Fruit fly (Drosophila melanogaster) whole organism, embryonic: Measurements from ENCODE around the gene CG15142.

ENCODE experiments used
- CG10209 ChIP-seq: fragments of 200-800 bp; sonication (Bioruptor generic); optimal IDR thresholded peaks from 3 replicates; lab custom pipeline; 2017; ENCODE audit warnings: missing biosample characterization, mild to moderate bottlenecking, missing genetic modification characterization, missing genetic modification reagents
- CG10267 ChIP-seq: fragments of 200-800 bp; sonication (Bioruptor generic); optimal IDR thresholded peaks from 2 replicates; lab custom pipeline; 2018; ENCODE audit warnings: missing biosample characterization, mild to moderate bottlenecking, missing genetic modification characterization, moderate library complexity
- CG11504 ChIP-seq: fragments of 200-800 bp; sonication (Bioruptor generic); optimal IDR thresholded peaks from 3 replicates; lab custom pipeline; 2019; ENCODE audit warnings: missing biosample characterization, mild to moderate bottlenecking, missing genetic modification characterization, moderate library complexity
- CG12391 ChIP-seq: fragments of 200-800 bp; sonication (Bioruptor generic); optimal IDR thresholded peaks from 3 replicates; lab custom pipeline; 2018; ENCODE audit warnings: missing biosample characterization, mild to moderate bottlenecking, missing genetic modification characterization, moderate library complexity
- CG13775 ChIP-seq: fragments of 200-800 bp; sonication (Bioruptor generic); optimal IDR thresholded peaks from 3 replicates; lab custom pipeline; 2017; ENCODE audit warnings: missing biosample characterization, mild to moderate bottlenecking, missing genetic modification characterization
- CG14860 ChIP-seq: fragments of 200-800 bp; sonication (Bioruptor generic); IDR thresholded peaks from 3 replicates; pipeline ENCODE4 v1.3.6; 2022; ENCODE audit warnings: missing biosample characterization, missing genetic modification characterization; ENCODE audit not compliant: partially characterized antibody
- CG16813 ChIP-seq: fragments of 200-800 bp; sonication (Bioruptor generic); IDR thresholded peaks from 3 replicates; pipeline ENCODE4 v1.3.6; 2022; ENCODE audit warnings: missing biosample characterization, missing genetic modification characterization; ENCODE audit not compliant: partially characterized antibody
- CG17186 ChIP-seq: fragments of 200-800 bp; sonication (Bioruptor generic); optimal IDR thresholded peaks from 3 replicates; lab custom pipeline; 2017; ENCODE audit warnings: missing biosample characterization, missing genetic modification reagents, missing genetic modification characterization
- CG17328 ChIP-seq: fragments of 200-800 bp; sonication (Bioruptor generic); IDR thresholded peaks from 2 replicates; pipeline ENCODE4 v1.3.6; 2022; ENCODE audit warnings: missing biosample characterization, missing genetic modification characterization
- CG17829 ChIP-seq: fragments of 200-800 bp; optimal IDR thresholded peaks from 2 replicates; lab custom pipeline; 2019; ENCODE audit warnings: missing biosample characterization, mild to moderate bottlenecking, missing genetic modification characterization, moderate library complexity
- CG2116 ChIP-seq: fragments of 200-800 bp; sonication (Bioruptor generic); optimal IDR thresholded peaks from 3 replicates; lab custom pipeline; 2018; ENCODE audit warnings: missing biosample characterization, mild to moderate bottlenecking, missing genetic modification characterization
- CG2129 ChIP-seq: fragments of 200-800 bp; sonication (Bioruptor generic); IDR thresholded peaks from 2 replicates; pipeline ENCODE4 v1.3.6; 2022; ENCODE audit warnings: missing biosample characterization, missing genetic modification characterization; ENCODE audit not compliant: partially characterized antibody
- CG3163 ChIP-seq: fragments of 200-800 bp; sonication (Bioruptor generic); optimal IDR thresholded peaks from 3 replicates; lab custom pipeline; 2016; ENCODE audit warnings: missing biosample characterization, missing genetic modification characterization
- CG4820 ChIP-seq: fragments of 200-800 bp; sonication (Bioruptor generic); optimal IDR thresholded peaks from 3 replicates; lab custom pipeline; 2016; ENCODE audit warnings: missing biosample characterization, missing genetic modification characterization
- CG6272 ChIP-seq: fragments of 200-800 bp; sonication (Bioruptor generic); IDR thresholded peaks from 2 replicates; pipeline ENCODE4 v1.3.6; 2022; ENCODE audit warnings: missing biosample characterization, missing genetic modification characterization
- CG8089 ChIP-seq: fragments of 200-800 bp; sonication (Bioruptor generic); optimal IDR thresholded peaks from 3 replicates; lab custom pipeline; 2016; ENCODE audit warnings: missing biosample characterization, missing genetic modification characterization
- CG9437 ChIP-seq: fragments of 200-800 bp; sonication (Bioruptor generic); optimal IDR thresholded peaks from 2 replicates; lab custom pipeline; 2018; ENCODE audit warnings: missing biosample characterization, mild to moderate bottlenecking, missing genetic modification characterization
- CTCF ChIP-seq: fragments of 200-800 bp; sonication (Bioruptor generic); optimal IDR thresholded peaks from 2 replicates; lab custom pipeline; 2017; ENCODE audit warnings: missing biosample characterization, mild to moderate bottlenecking, missing genetic modification characterization, moderate library complexity
- CrebB ChIP-seq: fragments of 200-800 bp; sonication (Bioruptor generic); optimal IDR thresholded peaks from 3 replicates; lab custom pipeline; 2018; ENCODE audit warnings: missing biosample characterization, mild to moderate bottlenecking, missing genetic modification characterization
- Dp ChIP-seq: fragments of 200-800 bp; sonication (Bioruptor generic); optimal IDR thresholded peaks from 2 replicates; lab custom pipeline; 2018; ENCODE audit warnings: missing biosample characterization, mild to moderate bottlenecking, missing genetic modification characterization, moderate library complexity
- Drgx ChIP-seq: fragments of 200-800 bp; sonication (Bioruptor generic); IDR thresholded peaks from 2 replicates; pipeline ENCODE4 v1.3.6; 2022; ENCODE audit warnings: missing biosample characterization, missing genetic modification characterization
- Fer3 ChIP-seq: fragments of 200-800 bp; sonication (Bioruptor generic); optimal IDR thresholded peaks from 2 replicates; lab custom pipeline; 2018; ENCODE audit warnings: missing biosample characterization, mild to moderate bottlenecking, missing genetic modification characterization, moderate library complexity
- HHEX ChIP-seq: fragments of 200-800 bp; sonication (Bioruptor generic); optimal IDR thresholded peaks from 3 replicates; lab custom pipeline; 2017; ENCODE audit warnings: missing biosample characterization, mild to moderate bottlenecking, missing genetic modification characterization, missing genetic modification reagents
- Hmr ChIP-seq: fragments of 200-800 bp; sonication (Bioruptor generic); optimal IDR thresholded peaks from 3 replicates; lab custom pipeline; 2017; ENCODE audit warnings: mild to moderate bottlenecking, missing biosample characterization, missing genetic modification reagents, missing genetic modification characterization
- Lpt ChIP-seq: fragments of >200 bp; optimal IDR thresholded peaks from 2 replicates; lab custom pipeline; 2018; ENCODE audit warnings: missing biosample characterization, missing genetic modification characterization
- MESR4 ChIP-seq: fragments of 200-800 bp; sonication (Bioruptor generic); optimal IDR thresholded peaks from 2 replicates; lab custom pipeline; 2018; ENCODE audit warnings: missing biosample characterization, mild to moderate bottlenecking, missing genetic modification characterization, moderate library complexity
- Max ChIP-seq: fragments of 200-800 bp; sonication (Bioruptor generic); optimal IDR thresholded peaks from 2 replicates; lab custom pipeline; 2016; ENCODE audit warnings: missing biosample characterization, mild to moderate bottlenecking, missing genetic modification characterization
- Ravus ChIP-seq: fragments of 200-800 bp; sonication (Bioruptor generic); IDR thresholded peaks from 2 replicates; pipeline ENCODE4 v1.3.6; 2022; ENCODE audit warnings: missing biosample characterization, missing genetic modification characterization
- Six4 ChIP-seq: fragments of 200-800 bp; sonication (Bioruptor generic); optimal IDR thresholded peaks from 2 replicates; lab custom pipeline; 2016; ENCODE audit warnings: missing biosample characterization, missing genetic modification characterization
- Sry-δ ChIP-seq: fragments of 200-800 bp; sonication (Bioruptor generic); optimal IDR thresholded peaks from 2 replicates; lab custom pipeline; 2016; ENCODE audit warnings: missing biosample characterization, missing genetic modification characterization
- ab ChIP-seq: fragments of 200-800 bp; sonication (Bioruptor generic); optimal IDR thresholded peaks from 2 replicates; lab custom pipeline; 2016; ENCODE audit warnings: missing biosample characterization, missing genetic modification characterization
- amos ChIP-seq: fragments of 200-800 bp; sonication (Bioruptor generic); IDR thresholded peaks from 2 replicates; pipeline ENCODE4 v1.3.6; 2022; ENCODE audit warnings: missing biosample characterization, missing genetic modification characterization; ENCODE audit not compliant: partially characterized antibody
- dm ChIP-seq: fragments of 200-800 bp; sonication (Bioruptor generic); optimal IDR thresholded peaks from 3 replicates; lab custom pipeline; 2016; ENCODE audit warnings: missing biosample characterization, missing genetic modification characterization
- ewg ChIP-seq: fragments of 200-800 bp; sonication (Bioruptor generic); optimal IDR thresholded peaks from 3 replicates; lab custom pipeline; 2017; ENCODE audit warnings: mild to moderate bottlenecking, missing biosample characterization, missing genetic modification reagents, missing genetic modification characterization
- fru ChIP-seq: fragments of >200 bp; optimal IDR thresholded peaks from 2 replicates; lab custom pipeline; 2017
- gfzf ChIP-seq: fragments of 200-800 bp; sonication (Bioruptor generic); optimal IDR thresholded peaks from 2 replicates; lab custom pipeline; 2016; ENCODE audit warnings: missing biosample characterization, mild to moderate bottlenecking, missing genetic modification characterization, moderate library complexity
- grn ChIP-seq: fragments of 200-800 bp; sonication (Bioruptor generic); optimal IDR thresholded peaks from 3 replicates; lab custom pipeline; 2017; ENCODE audit warnings: missing biosample characterization, missing genetic modification characterization
- h ChIP-seq: fragments of >200 bp; optimal IDR thresholded peaks from 2 replicates; lab custom pipeline; 2017
- inv ChIP-seq: fragments of 200-800 bp; sonication (Bioruptor generic); IDR thresholded peaks from 2 replicates; pipeline ENCODE4 v1.3.6; 2022; ENCODE audit warnings: missing biosample characterization, missing genetic modification characterization; ENCODE audit not compliant: partially characterized antibody
- lab ChIP-seq: fragments of 200-800 bp; sonication (Bioruptor generic); optimal IDR thresholded peaks from 3 replicates; lab custom pipeline; 2017; ENCODE audit warnings: missing biosample characterization, missing genetic modification characterization, mild to moderate bottlenecking, moderate library complexity, missing genetic modification reagents
- peb ChIP-seq: fragments of 200-800 bp; sonication (Bioruptor generic); IDR thresholded peaks from 2 replicates; pipeline ENCODE4 v1.3.6; 2022; ENCODE audit warnings: missing biosample characterization, missing genetic modification characterization
- phol ChIP-seq: fragments of 200-800 bp; sonication (Bioruptor generic); optimal IDR thresholded peaks from 3 replicates; lab custom pipeline; 2018; ENCODE audit warnings: missing biosample characterization, mild to moderate bottlenecking, missing genetic modification characterization, moderate library complexity
- sim ChIP-seq: fragments of 200-800 bp; sonication (Bioruptor generic); IDR thresholded peaks from 2 replicates; pipeline ENCODE4 v1.3.6; 2022; ENCODE audit warnings: missing biosample characterization, missing genetic modification characterization
- ssp ChIP-seq: fragments of 200-800 bp; sonication (Bioruptor generic); IDR thresholded peaks from 2 replicates; pipeline ENCODE4 v1.3.6; 2022; ENCODE audit warnings: missing biosample characterization, missing genetic modification characterization
- tio ChIP-seq: fragments of 200-800 bp; sonication (Bioruptor generic); optimal IDR thresholded peaks from 2 replicates; lab custom pipeline; 2017; ENCODE audit warnings: missing biosample characterization, missing genetic modification characterization, inconsistent platforms
- tna ChIP-seq: fragments of 200-800 bp; sonication (Bioruptor generic); IDR thresholded peaks from 2 replicates; pipeline ENCODE4 v1.3.6; 2022; ENCODE audit warnings: missing biosample characterization, missing genetic modification characterization; ENCODE audit not compliant: partially characterized antibody
- trem ChIP-seq: fragments of 200-800 bp; optimal IDR thresholded peaks from 3 replicates; lab custom pipeline; 2019; ENCODE audit warnings: missing biosample characterization, mild to moderate bottlenecking, missing genetic modification characterization, moderate library complexity
- vvl ChIP-seq: fragments of 200-800 bp; sonication (Bioruptor generic); IDR thresholded peaks from 2 replicates; pipeline ENCODE4 v1.3.6; 2022; ENCODE audit warnings: missing biosample characterization, missing genetic modification characterization
- wdn ChIP-seq: fragments of 200-800 bp; sonication (Bioruptor generic); IDR thresholded peaks from 2 replicates; pipeline ENCODE4 v1.3.6; 2022; ENCODE audit warnings: missing biosample characterization, missing genetic modification characterization

Gene CG15142

DNA sequence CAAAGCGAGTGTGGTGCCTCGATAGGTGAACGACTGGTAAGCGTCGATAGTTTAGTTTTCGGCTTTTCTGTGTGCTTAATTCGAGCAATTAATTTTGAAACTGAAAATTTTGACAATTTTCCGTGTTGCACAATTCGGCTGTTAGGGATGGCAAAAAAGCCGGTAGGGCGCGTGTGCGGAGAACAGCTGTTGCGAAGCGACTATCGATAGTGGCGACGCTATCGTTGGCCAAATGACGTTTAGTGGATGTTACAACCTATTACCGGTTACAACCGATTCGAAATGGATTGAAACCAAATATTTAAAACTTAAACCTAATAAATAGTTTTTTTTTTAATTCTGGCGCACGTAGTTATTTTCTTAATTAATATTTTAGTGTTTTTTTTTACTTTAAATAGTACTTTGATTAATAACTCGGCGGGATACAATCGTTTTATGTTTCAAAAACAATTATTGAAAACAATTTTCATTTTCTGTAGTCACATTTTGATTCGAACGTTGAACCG is 2.4 kb upstream of the CG15142 start, which contains the start of the genes mEFTs and Dhc36C (continued):
- TF ChIP-seq CrebB (tag; lab: Kevin White, UChicago) (no peak), dm (GFP tag; lab: Kevin White, UChicago) (peak; percentile 70), ssp (no peak), amos (peak; percentile 92), MESR4 (GFP tag; lab: Kevin White, UChicago) (peak; percentile 66), Fer3 (tag; lab: Kevin White, UChicago) (no peak), trem (peak; percentile 51), wdn (GFP tag; lab: Robert Waterston, UW) (no peak), Hmr (GFP tag; lab: Kevin White, UChicago) (peak; percentile 38), CG2129 (GFP tag; lab: Robert Waterston, UW) (no peak; the same call in none of the 2 replicates), Lpt (GFP tag; lab: Kevin White, UChicago) (no peak), CG6272 (GFP tag; lab: Robert Waterston, UW) (no peak), CG14860 (peak; percentile 72), CG10209 (GFP tag; lab: Kevin White, UChicago) (no peak), CG2116 (GFP tag; lab: Kevin White, UChicago) (peak; percentile 63), fru (no peak), gfzf (GFP tag; lab: Kevin White, UChicago) (peak; percentile 43), Dp (GFP tag; lab: Kevin White, UChicago) (peak; percentile 78), ewg (GFP tag; lab: Kevin White, UChicago) (peak; percentile 96), lab (GFP tag; lab: Kevin White, UChicago) (no peak), tio (GFP tag; lab: Kevin White, UChicago) (no peak), CG8089 (GFP tag; lab: Kevin White, UChicago) (no peak), tna (GFP tag; lab: Robert Waterston, UW) (peak; percentile 80), grn (GFP tag; lab: Kevin White, UChicago) (no peak), CG17328 (GFP tag; lab: Robert Waterston, UW) (no peak), vvl (GFP tag; lab: Robert Waterston, UW) (peak; percentile 18; the same call in 1 of the 2 replicates), Max (GFP tag; lab: Kevin White, UChicago) (peak; percentile 70), Six4 (GFP tag; lab: Kevin White, UChicago) (no peak), CG17186 (GFP tag; lab: Kevin White, UChicago) (peak; percentile 79), CG3163 (GFP tag; lab: Kevin White, UChicago) (no peak), CTCF (GFP tag; lab: Kevin White, UChicago) (peak; percentile 62), sim (GFP tag; lab: Robert Waterston, UW) (no peak), Ravus (GFP tag; lab: Robert Waterston, UW) (no peak), HHEX (no peak), CG12391 (no peak), Sry-δ (GFP tag; lab: Kevin White, UChicago) (peak; percentile 93), ab (GFP tag; lab: Kevin White, UChicago) (no peak), Drgx (GFP tag; lab: Robert Waterston, UW) (no peak), CG16813 (peak; percentile 88), CG17829 (peak; percentile 8), h (lab: Kevin White, UChicago) (no peak), phol (peak; percentile 56), CG4820 (GFP tag; lab: Kevin White, UChicago) (no peak), CG13775 (GFP tag; lab: Kevin White, UChicago) (no peak), CG11504 (tag; lab: Kevin White, UChicago) (peak; percentile 28), peb (GFP tag; lab: Robert Waterston, UW) (no peak), CG10267 (tag; lab: Kevin White, UChicago) (peak; percentile 87), inv (GFP tag; lab: Robert Waterston, UW) (peak; percentile 81), CG9437 (peak; percentile 13)
